Worm (Caenorhabditis elegans) whole organism, early embryonic: ENCODE data around the gene Y66D12A.24.

ENCODE experiments used
- B0310.2 ChIP-seq: sonication (generic microtip); optimal IDR thresholded peaks from 2 replicates; lab custom pipeline; 2016; ENCODE audit warnings: mild to moderate bottlenecking, missing genetic modification characterization, missing compliant biosample characterization
- F13C5.2 ChIP-seq: sonication (generic microtip); optimal IDR thresholded peaks from 2 replicates; lab custom pipeline; 2017; ENCODE audit warnings: mild to moderate bottlenecking, missing genetic modification characterization, inconsistent platforms, missing compliant biosample characterization
- aly-1 ChIP-seq: sonication (generic microtip); optimal IDR thresholded peaks from 2 replicates; lab custom pipeline; 2016; ENCODE audit warnings: missing genetic modification characterization, missing compliant biosample characterization
- ama-1 ChIP-seq: fragments of 150-350 bp; optimal IDR thresholded peaks from 2 replicates; lab custom pipeline; 2014
- ceh-13 ChIP-seq: fragments of 200-800 bp; sonication (Bioruptor generic); optimal IDR thresholded peaks from 2 replicates; lab custom pipeline; 2018; ENCODE audit warnings: mild to moderate bottlenecking, missing genetic modification characterization, missing compliant biosample characterization
- ceh-36 ChIP-seq: sonication (generic microtip); optimal IDR thresholded peaks from 2 replicates; lab custom pipeline; 2016; ENCODE audit warnings: missing genetic modification characterization, inconsistent platforms, missing compliant biosample characterization
- ets-7 ChIP-seq: sonication (generic microtip); optimal IDR thresholded peaks from 2 replicates; lab custom pipeline; 2016; ENCODE audit warnings: missing genotype, missing genetic modification characterization, missing compliant biosample characterization
- flt-1 ChIP-seq: fragments of 200-800 bp; sonication (Bioruptor generic); IDR thresholded peaks from 2 replicates; pipeline ENCODE4 v1.3.6; 2022; ENCODE audit warnings: missing genetic modification characterization, missing compliant biosample characterization
- hmbx-1 ChIP-seq: sonication (generic microtip); optimal IDR thresholded peaks from 2 replicates; lab custom pipeline; 2016; ENCODE audit warnings: mild to moderate bottlenecking, missing genetic modification characterization, missing compliant biosample characterization
- hmg-4 ChIP-seq: fragments of 200-800 bp; sonication (Bioruptor generic); optimal IDR thresholded peaks from 2 replicates; lab custom pipeline; 2018; ENCODE audit warnings: mild to moderate bottlenecking, missing genetic modification characterization, missing compliant biosample characterization
- hnd-1 ChIP-seq: sonication (generic microtip); optimal IDR thresholded peaks from 2 replicates; lab custom pipeline; 2016; ENCODE audit warnings: missing genetic modification characterization, missing compliant biosample characterization
- pes-1 ChIP-seq: fragments of 200-800 bp; sonication (Bioruptor generic); IDR thresholded peaks from 2 replicates; pipeline ENCODE4 v1.3.6; 2022; ENCODE audit warnings: missing genetic modification reagents, missing genetic modification characterization, missing compliant biosample characterization
- scrt-1 ChIP-seq: fragments of 200-800 bp; sonication (Bioruptor generic); IDR thresholded peaks from 2 replicates; pipeline ENCODE4 v1.3.6; 2022; ENCODE audit warnings: missing genetic modification characterization, missing compliant biosample characterization
- sea-1 ChIP-seq: fragments of 200-800 bp; sonication (Bioruptor generic); conservative IDR thresholded peaks from 2 replicates; pipeline ENCODE4 v1.3.6; 2022; ENCODE audit warnings: missing genetic modification characterization, missing compliant biosample characterization
- tbx-11 ChIP-seq: fragments of 200-800 bp; sonication (Bioruptor generic); IDR thresholded peaks from 2 replicates; pipeline ENCODE4 v1.3.6; 2022; ENCODE audit warnings: missing genetic modification characterization, missing compliant biosample characterization
- tbx-37 ChIP-seq: fragments of 200-800 bp; sonication (Bioruptor generic); conservative IDR thresholded peaks from 2 replicates; pipeline ENCODE4 v1.3.6; 2022; ENCODE audit warnings: missing genetic modification reagents, missing genetic modification characterization, missing compliant biosample characterization
- tra-4 ChIP-seq: sonication (generic microtip); optimal IDR thresholded peaks from 2 replicates; lab custom pipeline; 2017; ENCODE audit warnings: missing genetic modification characterization, missing compliant biosample characterization

Gene Y66D12A.24

ce11 chrIII:11496496-11496895 is at the start of gene Y66D12A.24:
TSS of gene Y66D12A.24 (plus strand) at chrIII:11496865.
- TF ChIP-seq pes-1: no peak
- TF ChIP-seq B0310.2 (tag; lab: Kevin White, UChicago): no peak
- TF ChIP-seq ceh-36 (tag; lab: Kevin White, UChicago): no peak

- TF ChIP-seq tbx-37 (GFP tag; lab: Robert Waterston, UW) (no peak), flt-1 (GFP tag; lab: Robert Waterston, UW) (no peak), hnd-1 (tag; lab: Kevin White, UChicago) (no peak)
These were observed 48.3 kb upstream of the Y66D12A.24 start for ce11 chrIII:11448330-11448729.

ce11 chrIII:11451380-11451779 is 45.3 kb upstream of the Y66D12A.24 start:
- no peak for TF ChIP-seq flt-1 (GFP tag; lab: Robert Waterston, UW)
- no peak for TF ChIP-seq pes-1
- no peak for TF ChIP-seq ceh-36 (tag; lab: Kevin White, UChicago)
- no peak for TF ChIP-seq F13C5.2 (tag; lab: Kevin White, UChicago)
- no peak for TF ChIP-seq hmg-4 (GFP tag; lab: Kevin White, UChicago)
- no peak for TF ChIP-seq tbx-37 (GFP tag; lab: Robert Waterston, UW)
- no peak for TF ChIP-seq scrt-1
- TF ChIP-seq aly-1 (tag; lab: Kevin White, UChicago): no peak
- no peak for TF ChIP-seq sea-1 (GFP tag; lab: Robert Waterston, UW)
- no peak for TF ChIP-seq ets-7 (tag; lab: Kevin White, UChicago)
- TF ChIP-seq ama-1 (lab: Kevin White, UChicago): no peak
- no peak for TF ChIP-seq ceh-13 (GFP tag; lab: Kevin White, UChicago)
- TF ChIP-seq hmbx-1 (tag; lab: Kevin White, UChicago): no peak
- TF ChIP-seq B0310.2 (tag; lab: Kevin White, UChicago): no peak

- TF ChIP-seq aly-1 (tag; lab: Kevin White, UChicago) (no peak), F13C5.2 (tag; lab: Kevin White, UChicago) (no peak), B0310.2 (tag; lab: Kevin White, UChicago) (no peak), hmbx-1 (tag; lab: Kevin White, UChicago) (no peak), tbx-11 (GFP tag; lab: Robert Waterston, UW) (no peak)
These were observed 44.1 kb upstream of the Y66D12A.24 start for ce11 chrIII:11452530-11452929.

- TF ChIP-seq tbx-37 (GFP tag; lab: Robert Waterston, UW) (no peak), ceh-36 (tag; lab: Kevin White, UChicago) (peak; percentile 20), ceh-13 (GFP tag; lab: Kevin White, UChicago) (no peak)
These were observed 42.7 kb upstream of the Y66D12A.24 start for ce11 chrIII:11453970-11454369.

- TF ChIP-seq sea-1 (GFP tag; lab: Robert Waterston, UW) (no peak), ama-1 (lab: Kevin White, UChicago) (no peak), ets-7 (tag; lab: Kevin White, UChicago) (no peak), tra-4 (no peak), hnd-1 (tag; lab: Kevin White, UChicago) (no peak), F13C5.2 (tag; lab: Kevin White, UChicago) (no peak), ceh-36 (tag; lab: Kevin White, UChicago) (no peak), tbx-37 (GFP tag; lab: Robert Waterston, UW) (no peak), hmbx-1 (tag; lab: Kevin White, UChicago) (no peak), flt-1 (GFP tag; lab: Robert Waterston, UW) (no peak), ceh-13 (GFP tag; lab: Kevin White, UChicago) (no peak), hmg-4 (GFP tag; lab: Kevin White, UChicago) (no peak), B0310.2 (tag; lab: Kevin White, UChicago) (no peak), scrt-1 (no peak), tbx-11 (GFP tag; lab: Robert Waterston, UW) (no peak), pes-1 (no peak), aly-1 (tag; lab: Kevin White, UChicago) (no peak)
These were observed 40.1 kb upstream of the Y66D12A.24 start, which contains the start of gene plr-1 for ce11 chrIII:11456577-11456976. TSS of gene plr-1 (plus strand) at chrIII:11456877.

- no peak for TF ChIP-seq sea-1 (GFP tag; lab: Robert Waterston, UW)
- TF ChIP-seq hmg-4 (GFP tag; lab: Kevin White, UChicago): no peak
- no peak for TF ChIP-seq pes-1
- no peak for TF ChIP-seq scrt-1
- no peak for TF ChIP-seq tbx-37 (GFP tag; lab: Robert Waterston, UW)
- no peak for TF ChIP-seq ceh-13 (GFP tag; lab: Kevin White, UChicago)
- no peak for TF ChIP-seq ceh-36 (tag; lab: Kevin White, UChicago)
- TF ChIP-seq ama-1 (lab: Kevin White, UChicago): no peak
- no peak for TF ChIP-seq hmbx-1 (tag; lab: Kevin White, UChicago)
- no peak for TF ChIP-seq B0310.2 (tag; lab: Kevin White, UChicago)
- no peak for TF ChIP-seq aly-1 (tag; lab: Kevin White, UChicago)
- no peak for TF ChIP-seq tbx-11 (GFP tag; lab: Robert Waterston, UW)
- no peak for TF ChIP-seq hnd-1 (tag; lab: Kevin White, UChicago)
- no peak for TF ChIP-seq F13C5.2 (tag; lab: Kevin White, UChicago)
- TF ChIP-seq ets-7 (tag; lab: Kevin White, UChicago): no peak
These were observed 38.8 kb upstream of the Y66D12A.24 start for ce11 chrIII:11457911-11458310.

ce11 chrIII:11459041-11459440 is 37.6 kb upstream of the Y66D12A.24 start:
- no peak for TF ChIP-seq tbx-11 (GFP tag; lab: Robert Waterston, UW)
- TF ChIP-seq flt-1 (GFP tag; lab: Robert Waterston, UW): no peak
- TF ChIP-seq ets-7 (tag; lab: Kevin White, UChicago): no peak
- no peak for TF ChIP-seq hnd-1 (tag; lab: Kevin White, UChicago)
- no peak for TF ChIP-seq tbx-37 (GFP tag; lab: Robert Waterston, UW)
- TF ChIP-seq hmg-4 (GFP tag; lab: Kevin White, UChicago): no peak
- no peak for TF ChIP-seq aly-1 (tag; lab: Kevin White, UChicago)
- TF ChIP-seq pes-1: no peak
- TF ChIP-seq tra-4: no peak
- no peak for TF ChIP-seq ceh-13 (GFP tag; lab: Kevin White, UChicago)
- no peak for TF ChIP-seq ama-1 (lab: Kevin White, UChicago)
- no peak for TF ChIP-seq hmbx-1 (tag; lab: Kevin White, UChicago)
- no peak for TF ChIP-seq F13C5.2 (tag; lab: Kevin White, UChicago)
- TF ChIP-seq sea-1 (GFP tag; lab: Robert Waterston, UW): no peak
- no peak for TF ChIP-seq B0310.2 (tag; lab: Kevin White, UChicago)
